Worm (Caenorhabditis elegans) whole organism, L4 larva: ENCODE measurements around the gene T12E12.6.

ENCODE experiments used
- ama-1 ChIP-seq: fragments of 150-350 bp; optimal IDR thresholded peaks from 2 replicates; lab custom pipeline; 2014; ENCODE audit warnings: inconsistent platforms, mixed read lengths
- ceh-44 ChIP-seq: fragments of 200-800 bp; sonication (Bioruptor generic); IDR thresholded peaks from 2 replicates; pipeline ENCODE4 v1.3.6; 2022; ENCODE audit warnings: missing genetic modification reagents, missing genetic modification characterization, missing compliant biosample characterization
- jun-1 ChIP-seq: fragments of 150-350 bp; optimal IDR thresholded peaks from 2 replicates; lab custom pipeline; 2014; ENCODE audit warnings: missing biosample characterization, missing genetic modification reagents, missing genetic modification characterization
- lim-7 ChIP-seq: fragments of 200-800 bp; sonication (Bioruptor generic); IDR thresholded peaks from 2 replicates; pipeline ENCODE4 v1.3.6; 2022; ENCODE audit warnings: missing genetic modification characterization, missing compliant biosample characterization
- lin-13 ChIP-seq: fragments of 150-350 bp; optimal IDR thresholded peaks from 2 replicates; lab custom pipeline; 2014; ENCODE audit warnings: missing biosample characterization, missing genetic modification reagents, missing genetic modification characterization
- mdl-1 ChIP-seq, 2 experiments: fragments of 150-350 bp in 1 of 2; sonication (generic microtip) in 1 of 2; optimal IDR thresholded peaks; 2 replicates each; lab custom pipeline; 2014 to 2017; ENCODE audit warnings: missing biosample characterization in 2 of 2, missing genetic modification characterization in 2 of 2
- mdt-29 ChIP-seq: fragments of 200-800 bp; sonication (Bioruptor generic); IDR thresholded peaks from 2 replicates; pipeline ENCODE4 v1.3.6; 2022; ENCODE audit warnings: missing genetic modification reagents, missing genetic modification characterization, missing compliant biosample characterization
- nhr-10 ChIP-seq: fragments of 150-350 bp; optimal IDR thresholded peaks from 2 replicates; lab custom pipeline; 2014; ENCODE audit warnings: missing biosample characterization, missing genetic modification characterization
- nhr-102 ChIP-seq: sonication (generic microtip); optimal IDR thresholded peaks from 2 replicates; lab custom pipeline; 2016; ENCODE audit warnings: mild to moderate bottlenecking, missing genetic modification characterization, moderate library complexity, missing compliant biosample characterization
- nhr-76 ChIP-seq: fragments of 150-350 bp; optimal IDR thresholded peaks from 2 replicates; lab custom pipeline; 2014; ENCODE audit warnings: missing biosample characterization, missing genetic modification characterization

ce11 chrIV:5582760-5583159 lies 8.8 kb upstream of the T12E12.6 start:
- no peak for TF ChIP-seq nhr-102
- no peak for TF ChIP-seq jun-1 (tag; lab: Kevin White, UChicago)
- no peak for TF ChIP-seq mdt-29 (GFP tag; lab: Robert Waterston, UW)
- TF ChIP-seq lim-7 = no peak
- no peak for TF ChIP-seq nhr-10 (tag; lab: Kevin White, UChicago)
- TF ChIP-seq mdl-1 (tag; optimal IDR thresholded peaks at IDR 0.05; lab: Kevin White, UChicago) = no peak
- no peak for TF ChIP-seq lin-13
- TF ChIP-seq nhr-76 (tag; lab: Kevin White, UChicago) = no peak
- TF ChIP-seq ama-1 (lab: Kevin White, UChicago) = no peak
- no peak for TF ChIP-seq ceh-44
